Fruit fly (Drosophila melanogaster): ENCODE results near the gene Irk1.

DNA sequence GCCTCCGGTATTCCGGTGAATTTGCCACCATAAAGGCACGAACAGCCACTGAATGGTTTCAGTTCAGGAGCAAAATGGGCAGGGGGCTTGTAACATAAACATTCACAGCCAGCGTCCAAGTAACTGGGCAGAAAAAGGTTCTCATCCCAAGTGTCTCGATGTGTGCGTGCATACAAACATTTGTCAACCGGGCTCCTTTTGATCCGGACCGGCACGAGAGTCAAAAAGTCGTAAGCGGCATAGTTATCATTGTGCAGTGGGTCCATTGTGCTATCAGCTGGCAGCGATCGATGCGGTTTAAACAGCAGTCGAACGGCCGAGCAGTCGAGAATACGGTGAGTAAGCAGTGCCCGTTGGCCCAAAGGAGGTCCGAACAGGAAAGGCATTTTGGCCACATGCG, 22.4 kb upstream of the Irk1 start:
- TF ChIP-seq CG8478 (optimal IDR thresholded peaks at IDR 0.05), result no peak
- no peak for TF ChIP-seq CTCF (optimal IDR thresholded peaks at IDR 0.05)

Data from S2 (cell line).